Fruit fly (Drosophila melanogaster) whole organism, prepupa: ENCODE results near the gene tna.

Source experiments
- Blimp-1 ChIP-seq: fragments of 200-800 bp; sonication (Bioruptor generic); optimal IDR thresholded peaks from 3 replicates; lab custom pipeline; 2017; ENCODE audit warnings: missing biosample characterization, missing genetic modification characterization, mild to moderate bottlenecking, moderate library complexity, missing genetic modification reagents
- CG10631 ChIP-seq: fragments of 200-800 bp; sonication (Bioruptor generic); optimal IDR thresholded peaks from 2 replicates; lab custom pipeline; 2016; ENCODE audit warnings: missing biosample characterization, missing genetic modification characterization
- CG10669 ChIP-seq: fragments of 200-800 bp; sonication (Bioruptor generic); optimal IDR thresholded peaks from 3 replicates; lab custom pipeline; 2018; ENCODE audit warnings: missing biosample characterization, mild to moderate bottlenecking, missing genetic modification characterization, moderate library complexity
- CG11294 ChIP-seq: fragments of 200-800 bp; sonication (Bioruptor generic); IDR thresholded peaks from 2 replicates; pipeline ENCODE4 v1.3.6; 2022; ENCODE audit warnings: missing biosample characterization, missing genetic modification characterization
- CG11762 ChIP-seq: fragments of 200-800 bp; sonication (Bioruptor generic); optimal IDR thresholded peaks from 3 replicates; lab custom pipeline; 2016; ENCODE audit warnings: missing biosample characterization, missing genetic modification characterization; ENCODE audit not compliant: insufficient read depth
- CG15336 ChIP-seq: fragments of 200-800 bp; sonication (Bioruptor generic); IDR thresholded peaks from 2 replicates; pipeline ENCODE4 v1.3.6; 2022; ENCODE audit warnings: missing biosample characterization, missing genetic modification characterization
- CG16779 ChIP-seq: fragments of 200-800 bp; sonication (Bioruptor generic); optimal IDR thresholded peaks from 3 replicates; lab custom pipeline; 2017; ENCODE audit warnings: missing biosample characterization, mild to moderate bottlenecking, missing genetic modification characterization
- CG31627 ChIP-seq: fragments of 200-800 bp; sonication (Bioruptor generic); optimal IDR thresholded peaks from 3 replicates; lab custom pipeline; 2016; ENCODE audit warnings: missing biosample characterization, missing genetic modification characterization
- CG34406 ChIP-seq: fragments of 200-800 bp; sonication (Bioruptor generic); optimal IDR thresholded peaks from 3 replicates; lab custom pipeline; 2016; ENCODE audit warnings: missing biosample characterization, missing genetic modification characterization
- CG3919 ChIP-seq: fragments of 200-800 bp; sonication (Bioruptor generic); optimal IDR thresholded peaks from 3 replicates; lab custom pipeline; 2016; ENCODE audit warnings: missing biosample characterization, missing genetic modification characterization
- CG6163 ChIP-seq: fragments of 200-800 bp; sonication (Bioruptor generic); IDR thresholded peaks from 3 replicates; pipeline ENCODE4 v1.3.6; 2022; ENCODE audit warnings: missing biosample characterization, missing genetic modification characterization
- CG6276 ChIP-seq: fragments of 200-800 bp; sonication (Bioruptor generic); optimal IDR thresholded peaks from 2 replicates; lab custom pipeline; 2017; ENCODE audit warnings: missing biosample characterization, mild to moderate bottlenecking, missing genetic modification characterization
- CG6792 ChIP-seq: fragments of 200-800 bp; sonication (Bioruptor generic); optimal IDR thresholded peaks from 3 replicates; lab custom pipeline; 2016; ENCODE audit warnings: missing biosample characterization, missing genetic modification characterization
- CG7368 ChIP-seq: fragments of 200-800 bp; sonication (Bioruptor generic); optimal IDR thresholded peaks from 3 replicates; lab custom pipeline; 2016; ENCODE audit warnings: missing biosample characterization, missing genetic modification characterization
- CG8119 ChIP-seq: fragments of 200-800 bp; sonication (Bioruptor generic); IDR thresholded peaks from 3 replicates; pipeline ENCODE4 v1.3.6; 2022; ENCODE audit warnings: missing biosample characterization, missing genetic modification characterization
- CG8319 ChIP-seq: fragments of 200-800 bp; sonication (Bioruptor generic); optimal IDR thresholded peaks from 3 replicates; lab custom pipeline; 2016; ENCODE audit warnings: missing biosample characterization, missing genetic modification characterization
- Eip78C ChIP-seq: fragments of 200-800 bp; sonication (Bioruptor generic); peaks from one replicate; lab custom pipeline; 2016; ENCODE audit warnings: missing biosample characterization, missing genetic modification characterization
- Hr38 ChIP-seq: sonication (Bioruptor generic); optimal IDR thresholded peaks from 2 replicates; lab custom pipeline; 2016; ENCODE audit warnings: missing biosample characterization, missing genetic modification characterization
- Hr39 ChIP-seq: fragments of 200-800 bp; sonication (Bioruptor generic); optimal IDR thresholded peaks from 2 replicates; lab custom pipeline; 2016; ENCODE audit warnings: missing biosample characterization, missing genetic modification characterization
- Hr4 ChIP-seq: fragments of 200-800 bp; sonication (Bioruptor generic); optimal IDR thresholded peaks from 3 replicates; lab custom pipeline; 2016; ENCODE audit warnings: missing biosample characterization, missing genetic modification characterization
- Lpt ChIP-seq: fragments of 200-800 bp; sonication (Bioruptor generic); optimal IDR thresholded peaks from 3 replicates; lab custom pipeline; 2016; ENCODE audit warnings: missing biosample characterization, missing genetic modification characterization
- Met ChIP-seq: fragments of 200-800 bp; sonication (Bioruptor generic); optimal IDR thresholded peaks from 3 replicates; lab custom pipeline; 2016; ENCODE audit warnings: missing biosample characterization, missing genetic modification characterization
- OdsH ChIP-seq: fragments of 200-800 bp; sonication (Bioruptor generic); optimal IDR thresholded peaks from 3 replicates; lab custom pipeline; 2016; ENCODE audit warnings: missing biosample characterization, missing genetic modification characterization
- Smox ChIP-seq: fragments of 200-800 bp; sonication (Bioruptor generic); optimal IDR thresholded peaks from 3 replicates; lab custom pipeline; 2016; ENCODE audit warnings: missing biosample characterization, missing genetic modification characterization
- Sox102F ChIP-seq: fragments of 200-800 bp; sonication (Bioruptor generic); optimal IDR thresholded peaks from 2 replicates; lab custom pipeline; 2016; ENCODE audit warnings: missing biosample characterization, mild to moderate bottlenecking, missing genetic modification characterization
- Sox14 ChIP-seq: fragments of 200-800 bp; sonication (Bioruptor generic); optimal IDR thresholded peaks from 3 replicates; lab custom pipeline; 2016; ENCODE audit warnings: missing biosample characterization, missing genetic modification characterization
- Sox15 ChIP-seq: fragments of 200-800 bp; sonication (Bioruptor generic); optimal IDR thresholded peaks from 3 replicates; lab custom pipeline; 2016; ENCODE audit warnings: missing biosample characterization, missing genetic modification characterization
- achi ChIP-seq: fragments of 200-800 bp; sonication (Bioruptor generic); optimal IDR thresholded peaks from 3 replicates; lab custom pipeline; 2016; ENCODE audit warnings: missing biosample characterization, missing genetic modification characterization
- acj6 ChIP-seq: fragments of 200-800 bp; sonication (Bioruptor generic); optimal IDR thresholded peaks from 3 replicates; lab custom pipeline; 2016; ENCODE audit warnings: missing biosample characterization, missing genetic modification characterization
- cyc ChIP-seq: fragments of 200-800 bp; sonication (Bioruptor generic); optimal IDR thresholded peaks from 3 replicates; lab custom pipeline; 2016; ENCODE audit warnings: missing biosample characterization, missing genetic modification characterization
- dsx ChIP-seq: fragments of 200-800 bp; optimal IDR thresholded peaks from 3 replicates; lab custom pipeline; 2019; ENCODE audit warnings: missing biosample characterization, mild to moderate bottlenecking, missing genetic modification characterization, moderate library complexity; ENCODE audit not compliant: poor library complexity, severe bottlenecking
- fd85E ChIP-seq: fragments of 200-800 bp; sonication (Bioruptor generic); optimal IDR thresholded peaks from 3 replicates; lab custom pipeline; 2016; ENCODE audit warnings: missing biosample characterization, missing genetic modification characterization
- fkh ChIP-seq: fragments of 200-800 bp; sonication (Bioruptor generic); optimal IDR thresholded peaks from 3 replicates; lab custom pipeline; 2017; ENCODE audit warnings: missing biosample characterization, mild to moderate bottlenecking, missing genetic modification characterization, moderate library complexity
- lz ChIP-seq: fragments of 200-800 bp; sonication (Bioruptor generic); optimal IDR thresholded peaks from 3 replicates; lab custom pipeline; 2016; ENCODE audit warnings: missing biosample characterization, missing genetic modification characterization
- net ChIP-seq: fragments of 200-800 bp; sonication (Bioruptor generic); optimal IDR thresholded peaks from 3 replicates; lab custom pipeline; 2016; ENCODE audit warnings: missing biosample characterization, missing genetic modification characterization
- pdm3 ChIP-seq: fragments of 200-800 bp; sonication (Bioruptor generic); optimal IDR thresholded peaks from 3 replicates; lab custom pipeline; 2016; ENCODE audit warnings: missing biosample characterization, missing genetic modification characterization
- spab ChIP-seq: fragments of 200-800 bp; sonication (Bioruptor generic); optimal IDR thresholded peaks from 2 replicates; lab custom pipeline; 2017; ENCODE audit warnings: missing biosample characterization, mild to moderate bottlenecking, missing genetic modification characterization, missing genetic modification reagents
- ss ChIP-seq, 2 experiments: fragments of 200-800 bp; sonication (Bioruptor generic); optimal IDR thresholded peaks; 2 replicates in 1 of 2; 3 replicates in 1 of 2; lab custom pipeline; 2017 to 2018; ENCODE audit warnings: mild to moderate bottlenecking in 2 of 2, missing biosample characterization in 2 of 2, missing genetic modification characterization in 2 of 2, moderate library complexity in 1 of 2
- svp ChIP-seq: fragments of 200-800 bp; sonication (Bioruptor generic); peaks from one replicate; lab custom pipeline; 2016; ENCODE audit warnings: missing biosample characterization, missing genetic modification characterization
- vri ChIP-seq: fragments of 200-800 bp; sonication (Bioruptor generic); optimal IDR thresholded peaks from 3 replicates; lab custom pipeline; 2016; ENCODE audit warnings: missing biosample characterization, mild to moderate bottlenecking, missing genetic modification characterization

The tna gene

dm6 chr3L:10894159-10894558 lies 58.8 kb downstream of the tna start, which contains the start of gene Cpr67Fb:
Cpr67Fb (plus strand) TSS chr3L:10894173.
- TF ChIP-seq dsx (no peak), fkh (GFP tag; lab: Kevin White, UChicago) (no peak), CG10669 (GFP tag; lab: Kevin White, UChicago) (no peak), CG15336 (GFP tag; lab: Robert Waterston, UW) (no peak), Eip78C (no peak), CG7368 (no peak), net (GFP tag; lab: Kevin White, UChicago) (no peak), CG6163 (GFP tag; lab: Robert Waterston, UW) (no peak), CG11294 (GFP tag; lab: Robert Waterston, UW) (no peak), cyc (no peak), spab (GFP tag; lab: Kevin White, UChicago) (no peak), acj6 (GFP tag; lab: Kevin White, UChicago) (no peak), CG31627 (GFP tag; lab: Kevin White, UChicago) (no peak), Sox102F (GFP tag; lab: Kevin White, UChicago) (no peak), Blimp-1 (GFP tag; lab: Kevin White, UChicago) (no peak), CG3919 (no peak), CG8119 (GFP tag; lab: Robert Waterston, UW) (no peak)

dm6 chr3L:10896923-10897322 lies 61.6 kb downstream of the tna start:
- TF ChIP-seq Eip78C (no peak), svp (peak; percentile 81), vri (GFP tag; lab: Kevin White, UChicago) (peak; percentile 70)
- TF ChIP-seq, all 60 proteins: peak for 2

dm6 chr3L:10897534-10898255 lies 62.4 kb downstream of the tna start:
- TF ChIP-seq CG3919 (no peak), OdsH (GFP tag; lab: Kevin White, UChicago) (peak; percentile 22), CG6792 (no peak), fd85E (GFP tag; lab: Kevin White, UChicago) (no peak), CG34406 (no peak), lz (GFP tag; lab: Kevin White, UChicago) (no peak), cyc (no peak), Sox102F (GFP tag; lab: Kevin White, UChicago) (no peak), CG6276 (GFP tag; lab: Kevin White, UChicago) (no peak), Sox15 (GFP tag; lab: Kevin White, UChicago) (no peak), CG31627 (GFP tag; lab: Kevin White, UChicago) (peak; percentile 3), Hr4 (GFP tag; lab: Kevin White, UChicago) (peak; percentile 32), CG10631 (GFP tag; lab: Kevin White, UChicago) (no peak), dsx (peak; percentile 44), Lpt (GFP tag; lab: Kevin White, UChicago) (peak; percentile 24), CG16779 (tag; lab: Kevin White, UChicago) (peak; percentile 19), CG11762 (GFP tag; lab: Kevin White, UChicago) (no peak), pdm3 (GFP tag; lab: Kevin White, UChicago) (peak; percentile 28), CG8319 (GFP tag; lab: Kevin White, UChicago) (no peak), achi (no peak), acj6 (GFP tag; lab: Kevin White, UChicago) (peak; percentile 39), spab (GFP tag; lab: Kevin White, UChicago) (no peak), CG15336 (GFP tag; lab: Robert Waterston, UW) (no peak; the same call in 1 of the 2 replicates), Met (peak; percentile 7), net (GFP tag; lab: Kevin White, UChicago) (peak; percentile 39), svp (peak; percentile 61), Smox (peak; percentile 3), Hr39 (GFP tag; lab: Kevin White, UChicago) (peak; percentile 1), Hr38 (no peak), ss (GFP tag; optimal IDR thresholded peaks at IDR 0.05; lab: Kevin White, UChicago) (peak in 1 of 2 experiments; percentile 39), Sox14 (GFP tag; lab: Kevin White, UChicago) (peak; percentile 61), fkh (GFP tag; lab: Kevin White, UChicago) (peak; percentile 49), vri (GFP tag; lab: Kevin White, UChicago) (peak; percentile 35), Eip78C (peak; percentile 65)
